Fruit fly (Drosophila melanogaster) whole organism, adult: ENCODE data around the gene Tim17a1.

Experiments
- CG11617 ChIP-seq: fragments of 200-800 bp; sonication (Bioruptor generic); optimal IDR thresholded peaks from 2 replicates; lab custom pipeline; 2017; ENCODE audit warnings: mild to moderate bottlenecking, missing biosample characterization, missing genetic modification reagents, missing genetic modification characterization
- CG14711 ChIP-seq: fragments of 200-800 bp; sonication (Bioruptor generic); optimal IDR thresholded peaks from 2 replicates; lab custom pipeline; 2018; ENCODE audit warnings: missing biosample characterization, mild to moderate bottlenecking, missing genetic modification characterization, moderate library complexity
- CG1620 ChIP-seq: fragments of 200-800 bp; sonication (Bioruptor generic); optimal IDR thresholded peaks from 2 replicates; lab custom pipeline; 2016; ENCODE audit warnings: missing biosample characterization, missing genetic modification characterization
- CG33017 ChIP-seq: fragments of 200-800 bp; sonication (Bioruptor generic); optimal IDR thresholded peaks from 2 replicates; lab custom pipeline; 2018; ENCODE audit warnings: missing biosample characterization, mild to moderate bottlenecking, missing genetic modification characterization, moderate library complexity
- CG7045 ChIP-seq: fragments of 200-800 bp; sonication (Bioruptor generic); optimal IDR thresholded peaks from 2 replicates; lab custom pipeline; 2017; ENCODE audit warnings: missing biosample characterization, mild to moderate bottlenecking, missing genetic modification characterization
- CG7101 ChIP-seq: fragments of 200-800 bp; sonication (Bioruptor generic); optimal IDR thresholded peaks from 2 replicates; lab custom pipeline; 2018; ENCODE audit warnings: missing biosample characterization, mild to moderate bottlenecking, missing genetic modification characterization, moderate library complexity
- Clk ChIP-seq: fragments of 200-800 bp; sonication (Bioruptor generic); optimal IDR thresholded peaks from 2 replicates; lab custom pipeline; 2017; ENCODE audit warnings: missing biosample characterization, missing genetic modification characterization
- Hr96 ChIP-seq: fragments of 200-800 bp; sonication (Bioruptor generic); optimal IDR thresholded peaks from 2 replicates; lab custom pipeline; 2016; ENCODE audit warnings: missing biosample characterization, missing genetic modification characterization
- bab1 ChIP-seq: fragments of 200-800 bp; sonication (Bioruptor generic); optimal IDR thresholded peaks from 3 replicates; lab custom pipeline; 2019; ENCODE audit warnings: missing biosample characterization, mild to moderate bottlenecking, missing genetic modification characterization, moderate library complexity
- kay ChIP-seq: fragments of 200-800 bp; sonication (Bioruptor generic); peaks from one replicate; lab custom pipeline; 2016; ENCODE audit warnings: missing biosample characterization, missing genetic modification characterization, borderline replicate concordance
- ovo ChIP-seq: fragments of 200-800 bp; sonication (Bioruptor generic); optimal IDR thresholded peaks from 2 replicates; lab custom pipeline; 2016; ENCODE audit warnings: missing biosample characterization, missing genetic modification characterization
- tj ChIP-seq: fragments of 200-800 bp; sonication (Bioruptor generic); optimal IDR thresholded peaks from 3 replicates; lab custom pipeline; 2017; ENCODE audit warnings: missing biosample characterization, mild to moderate bottlenecking, missing genetic modification characterization, moderate library complexity
- toe ChIP-seq: fragments of 200-800 bp; sonication (Bioruptor generic); optimal IDR thresholded peaks from 2 replicates; lab custom pipeline; 2016; ENCODE audit warnings: missing biosample characterization, missing genetic modification characterization

DNA sequence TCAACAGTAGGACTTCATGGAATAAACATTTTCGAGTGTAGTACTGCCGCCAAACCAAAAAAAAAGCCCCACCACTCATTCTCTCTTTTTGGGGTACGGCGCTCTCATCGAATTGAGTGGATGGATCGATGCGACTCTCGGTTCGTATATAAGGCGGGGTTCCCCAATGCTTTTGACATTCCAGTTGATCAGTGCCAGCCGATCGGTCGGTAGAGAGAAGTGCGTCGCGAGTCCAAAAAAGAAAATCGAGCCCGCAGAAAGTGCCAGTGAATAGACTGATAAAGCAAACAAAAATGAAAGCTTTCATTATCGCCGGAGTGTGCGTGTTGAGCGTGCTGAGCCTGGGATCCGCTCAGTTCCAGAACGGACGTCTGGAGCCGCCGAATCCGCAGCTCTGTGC, 4.6 kb downstream of the Tim17a1 start, which contains the start of gene CG4115:
- no peak for TF ChIP-seq CG33017 (tag; lab: Kevin White, UChicago)
- no peak for TF ChIP-seq Hr96 (GFP tag; lab: Kevin White, UChicago)
- no peak for TF ChIP-seq kay (GFP tag; lab: Kevin White, UChicago)
- TF ChIP-seq CG14711 (tag; lab: Kevin White, UChicago): no peak
- TF ChIP-seq CG1620 (GFP tag; lab: Kevin White, UChicago): no peak
- no peak for TF ChIP-seq CG11617 (GFP tag; lab: Kevin White, UChicago)
- TF ChIP-seq ovo (GFP tag; lab: Kevin White, UChicago): no peak
- TF ChIP-seq CG7045 (GFP tag; lab: Kevin White, UChicago): no peak
- no peak for TF ChIP-seq bab1 (GFP tag; lab: Kevin White, UChicago)
- TF ChIP-seq Clk: no peak
- TF ChIP-seq CG7101 (tag; lab: Kevin White, UChicago): no peak
- no peak for TF ChIP-seq toe (GFP tag; lab: Kevin White, UChicago)
- TF ChIP-seq tj (GFP tag; lab: Kevin White, UChicago): no peak
